Worm (Caenorhabditis elegans): ENCODE measurements around the gene nhr-196.

The nhr-196 gene

ce11 chrV:15652147-15652546, 33.4 kb upstream of the nhr-196 start:
- TF ChIP-seq sdc-2 (tag; optimal IDR thresholded peaks at IDR 0.05): no peak
- TF ChIP-seq dmd-4 (tag; optimal IDR thresholded peaks at IDR 0.05; ENCODE audit: borderline replicate concordance): no peak
- TF ChIP-seq ceh-2 (tag; optimal IDR thresholded peaks at IDR 0.05): no peak
- TF ChIP-seq syd-9 (tag; optimal IDR thresholded peaks at IDR 0.05): no peak
- no peak for TF ChIP-seq lim-6 (tag; optimal IDR thresholded peaks at IDR 0.05)
- no peak for TF ChIP-seq che-1 (tag; optimal IDR thresholded peaks at IDR 0.05)
- TF ChIP-seq rnt-1 (tag; optimal IDR thresholded peaks at IDR 0.05): no peak
- TF ChIP-seq K09A11.1 (tag; optimal IDR thresholded peaks at IDR 0.05; ENCODE audit: insufficient read depth): no peak
- TF ChIP-seq ceh-24 (tag; optimal IDR thresholded peaks at IDR 0.05): no peak
- no peak for TF ChIP-seq hlh-15 (tag; optimal IDR thresholded peaks at IDR 0.05)
- TF ChIP-seq pax-1 (tag; optimal IDR thresholded peaks at IDR 0.05): no peak
- TF ChIP-seq hlh-8 (tag; optimal IDR thresholded peaks at IDR 0.05): no peak

- no peak for TF ChIP-seq npax-4 (tag; optimal IDR thresholded peaks at IDR 0.05)
- TF ChIP-seq unc-3 (GFP tag; conservative IDR thresholded peaks at IDR 0.05): no peak
- TF ChIP-seq unc-3 (tag; optimal IDR thresholded peaks at IDR 0.05): no peak
- TF ChIP-seq ceh-19 (GFP tag; optimal IDR thresholded peaks at IDR 0.05): no peak
- no peak for TF ChIP-seq pat-9 (tag; optimal IDR thresholded peaks at IDR 0.05)
- TF ChIP-seq hlh-15 (tag; optimal IDR thresholded peaks at IDR 0.05): no peak
- no peak for TF ChIP-seq odd-2 (tag; optimal IDR thresholded peaks at IDR 0.05)
- TF ChIP-seq pax-1 (tag; optimal IDR thresholded peaks at IDR 0.05): no peak
- no peak for TF ChIP-seq ceh-45 (GFP tag; IDR thresholded peaks at IDR 0.05)
- TF ChIP-seq T23F11.4 (GFP tag; optimal IDR thresholded peaks at IDR 0.05): no peak
- TF ChIP-seq ceh-18 (tag; optimal IDR thresholded peaks at IDR 0.05): no peak
- no peak for TF ChIP-seq ceh-31 (tag; optimal IDR thresholded peaks at IDR 0.05)
- no peak for TF ChIP-seq ceh-24 (tag; optimal IDR thresholded peaks at IDR 0.05)
- no peak for TF ChIP-seq pha-2 (tag; optimal IDR thresholded peaks at IDR 0.05)
- TF ChIP-seq rnt-1 (tag; optimal IDR thresholded peaks at IDR 0.05): no peak
- no peak for TF ChIP-seq nhr-11 (tag; optimal IDR thresholded peaks at IDR 0.05)
- TF ChIP-seq ceh-34 (tag; optimal IDR thresholded peaks at IDR 0.05): no peak
Observed at ce11 chrV:15654124-15654523, 31.4 kb upstream of the nhr-196 start, which contains the start of gene F53E4.2. F53E4.2 (plus strand) TSS chrV:15654424.

ce11 chrV:15658262-15659060, 27.1 kb upstream of the nhr-196 start:
- TF ChIP-seq sox-4 (tag; optimal IDR thresholded peaks at IDR 0.05): no peak
- TF ChIP-seq ceh-22 (tag; optimal IDR thresholded peaks at IDR 0.05): no peak
- no peak for TF ChIP-seq pha-2 (tag; optimal IDR thresholded peaks at IDR 0.05)
- no peak for TF ChIP-seq ceh-6 (GFP tag; optimal IDR thresholded peaks at IDR 0.05)
- TF ChIP-seq fkh-10 (GFP tag; optimal IDR thresholded peaks at IDR 0.05): no peak
- TF ChIP-seq K02D7.2 (tag; optimal IDR thresholded peaks at IDR 0.05): no peak
- no peak for TF ChIP-seq ceh-48 (tag; optimal IDR thresholded peaks at IDR 0.05)
- TF ChIP-seq C38D4.7 (GFP tag; optimal IDR thresholded peaks at IDR 0.05): no peak
- no peak for TF ChIP-seq ceh-14 (tag; optimal IDR thresholded peaks at IDR 0.05)
- no peak for TF ChIP-seq ets-4 (tag; optimal IDR thresholded peaks at IDR 0.05)
- no peak for TF ChIP-seq lin-11 (tag; optimal IDR thresholded peaks at IDR 0.05)
- no peak for TF ChIP-seq eyg-1 (tag; optimal IDR thresholded peaks at IDR 0.05)
- no peak for TF ChIP-seq madf-2 (tag; optimal IDR thresholded peaks at IDR 0.05)
- no peak for TF ChIP-seq nhr-11 (tag; optimal IDR thresholded peaks at IDR 0.05)

ce11 chrV:15661003-15661402, 24.5 kb upstream of the nhr-196 start:
- TF ChIP-seq ztf-16 (tag; optimal IDR thresholded peaks at IDR 0.05): no peak
- TF ChIP-seq fax-1 (tag; optimal IDR thresholded peaks at IDR 0.05): no peak
- TF ChIP-seq elt-4 (tag; optimal IDR thresholded peaks at IDR 0.05): no peak
- peak; percentile 22 for TF ChIP-seq rnt-1 (tag; optimal IDR thresholded peaks at IDR 0.05)
